Worm (Caenorhabditis elegans) whole organism, early embryonic: ENCODE data around the gene syg-2.

Experiments used
- B0310.2 ChIP-seq: sonication (generic microtip); optimal IDR thresholded peaks from 2 replicates; lab custom pipeline; 2016; ENCODE audit warnings: mild to moderate bottlenecking, missing genetic modification characterization, missing compliant biosample characterization
- ama-1 ChIP-seq: fragments of 150-350 bp; optimal IDR thresholded peaks from 2 replicates; lab custom pipeline; 2014
- ceh-13 ChIP-seq: fragments of 200-800 bp; sonication (Bioruptor generic); optimal IDR thresholded peaks from 2 replicates; lab custom pipeline; 2018; ENCODE audit warnings: mild to moderate bottlenecking, missing genetic modification characterization, missing compliant biosample characterization
- ets-7 ChIP-seq: sonication (generic microtip); optimal IDR thresholded peaks from 2 replicates; lab custom pipeline; 2016; ENCODE audit warnings: missing genotype, missing genetic modification characterization, missing compliant biosample characterization
- flt-1 ChIP-seq: fragments of 200-800 bp; sonication (Bioruptor generic); IDR thresholded peaks from 2 replicates; pipeline ENCODE4 v1.3.6; 2022; ENCODE audit warnings: missing genetic modification characterization, missing compliant biosample characterization
- hnd-1 ChIP-seq: sonication (generic microtip); optimal IDR thresholded peaks from 2 replicates; lab custom pipeline; 2016; ENCODE audit warnings: missing genetic modification characterization, missing compliant biosample characterization
- tbx-11 ChIP-seq: fragments of 200-800 bp; sonication (Bioruptor generic); IDR thresholded peaks from 2 replicates; pipeline ENCODE4 v1.3.6; 2022; ENCODE audit warnings: missing genetic modification characterization, missing compliant biosample characterization
- tbx-37 ChIP-seq: fragments of 200-800 bp; sonication (Bioruptor generic); conservative IDR thresholded peaks from 2 replicates; pipeline ENCODE4 v1.3.6; 2022; ENCODE audit warnings: missing genetic modification reagents, missing genetic modification characterization, missing compliant biosample characterization
- tra-4 ChIP-seq: sonication (generic microtip); optimal IDR thresholded peaks from 2 replicates; lab custom pipeline; 2017; ENCODE audit warnings: missing genetic modification characterization, missing compliant biosample characterization

- no peak for TF ChIP-seq ama-1
- TF ChIP-seq tbx-11 (GFP tag; lab: Robert Waterston, UW) = no peak
- no peak for TF ChIP-seq hnd-1 (tag; lab: Kevin White, UChicago)
- no peak for TF ChIP-seq tbx-37 (GFP tag; lab: Robert Waterston, UW)
- no peak for TF ChIP-seq ceh-13
- no peak for TF ChIP-seq B0310.2
- no peak for TF ChIP-seq flt-1 (GFP tag; lab: Robert Waterston, UW)
- TF ChIP-seq ets-7 (tag; lab: Kevin White, UChicago) = no peak
- TF ChIP-seq tra-4 (tag; lab: Kevin White, UChicago) = no peak
Observed at ce11 chrX:14607770-14608169, 47.0 kb upstream of the syg-2 start.
